Fruit fly (Drosophila melanogaster) whole organism, adult: ENCODE results near the gene pdm2.

ENCODE experiments used
- CG12768 ChIP-seq: fragments of 200-800 bp; sonication (Bioruptor generic); optimal IDR thresholded peaks from 2 replicates; lab custom pipeline; 2017; ENCODE audit warnings: missing biosample characterization, missing genetic modification characterization, mild to moderate bottlenecking, moderate library complexity, missing genetic modification reagents
- CG1620 ChIP-seq: fragments of 200-800 bp; sonication (Bioruptor generic); optimal IDR thresholded peaks from 2 replicates; lab custom pipeline; 2016; ENCODE audit warnings: missing biosample characterization, missing genetic modification characterization
- Clk ChIP-seq: fragments of 200-800 bp; sonication (Bioruptor generic); optimal IDR thresholded peaks from 2 replicates; lab custom pipeline; 2017; ENCODE audit warnings: missing biosample characterization, missing genetic modification characterization

DNA sequence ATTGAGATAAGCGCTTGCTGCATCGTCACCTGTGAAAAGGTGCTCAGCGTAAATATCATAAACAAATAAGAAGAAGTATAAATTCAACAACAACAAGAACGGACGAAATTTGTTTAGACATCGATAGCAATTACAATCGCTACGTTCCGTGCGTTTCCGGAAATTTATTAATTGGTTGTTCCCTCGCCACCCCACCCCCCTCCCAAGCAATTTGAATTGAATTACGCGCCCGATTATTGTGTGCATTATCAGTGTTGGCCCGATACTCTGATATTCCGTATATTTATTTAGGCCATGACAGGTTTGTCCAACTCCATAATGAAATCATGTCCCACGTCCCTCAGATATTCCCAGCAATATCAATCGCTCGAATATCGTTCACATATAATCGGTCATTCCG, 15.4 kb upstream of the pdm2 start:
- TF ChIP-seq CG1620 (GFP tag; lab: Kevin White, UChicago) (no peak), Clk (GFP tag; lab: Kevin White, UChicago) (no peak), CG12768 (GFP tag; lab: Kevin White, UChicago) (peak; percentile 11)
